Worm (Caenorhabditis elegans): ENCODE data around the gene H06A10.1.

DNA sequence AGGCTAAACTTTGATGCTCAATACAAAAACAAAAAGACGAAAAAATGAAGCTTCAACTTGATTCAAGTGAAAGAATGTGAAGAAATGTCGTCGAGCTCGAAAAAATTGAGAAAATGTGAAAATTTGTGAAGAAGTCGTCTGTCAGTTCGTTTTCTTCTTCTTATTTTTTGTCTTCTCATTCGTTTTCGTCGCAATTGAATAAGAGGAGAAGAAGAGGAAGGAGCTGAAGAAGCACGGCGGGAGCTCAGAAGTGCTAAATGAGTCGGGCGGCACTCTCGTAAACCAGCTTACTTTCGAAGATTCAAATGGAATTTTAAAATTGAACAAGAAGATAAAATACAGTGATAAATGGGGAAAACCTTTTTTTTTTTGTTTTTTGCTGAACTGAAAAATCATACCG is 2.1 kb upstream of the H06A10.1 start:
- TF ChIP-seq him-1 (tag; optimal IDR thresholded peaks at IDR 0.05) (no peak), dao-5 (tag; optimal IDR thresholded peaks at IDR 0.05) (no peak), W03F9.2 (tag; optimal IDR thresholded peaks at IDR 0.05) (no peak)
